Fruit fly (Drosophila melanogaster) whole organism, embryonic: ENCODE data around the gene CG33298.

Source experiments
- CG10274 ChIP-seq: fragments of 200-800 bp; sonication (Bioruptor generic); optimal IDR thresholded peaks from 3 replicates; lab custom pipeline; 2017; ENCODE audit warnings: missing biosample characterization, mild to moderate bottlenecking, missing genetic modification characterization
- CG10366 ChIP-seq: fragments of 200-800 bp; sonication (Bioruptor generic); IDR thresholded peaks from 2 replicates; pipeline ENCODE4 v1.3.6; 2022; ENCODE audit warnings: missing biosample characterization, missing genetic modification characterization
- CG12104 ChIP-seq: fragments of 200-800 bp; sonication (Bioruptor generic); optimal IDR thresholded peaks from 3 replicates; lab custom pipeline; 2016; ENCODE audit warnings: missing biosample characterization, missing genetic modification characterization
- CG12769 ChIP-seq: fragments of 200-800 bp; sonication (Bioruptor generic); optimal IDR thresholded peaks from 2 replicates; lab custom pipeline; 2019; ENCODE audit warnings: missing biosample characterization, mild to moderate bottlenecking, missing genetic modification characterization, moderate library complexity
- CG13424 ChIP-seq: fragments of 200-800 bp; sonication (Bioruptor generic); optimal IDR thresholded peaks from 2 replicates; lab custom pipeline; 2019; ENCODE audit warnings: missing biosample characterization, mild to moderate bottlenecking, missing genetic modification characterization, moderate library complexity
- CG14050 ChIP-seq: fragments of 200-800 bp; sonication (Bioruptor generic); IDR thresholded peaks from 3 replicates; pipeline ENCODE4 v1.3.6; 2022; ENCODE audit warnings: missing biosample characterization, missing genetic modification characterization
- CG14667 ChIP-seq: fragments of 200-800 bp; sonication (Bioruptor generic); IDR thresholded peaks from 2 replicates; pipeline ENCODE4 v1.3.6; 2022; ENCODE audit warnings: missing biosample characterization, missing genetic modification characterization
- CG14860 ChIP-seq: fragments of 200-800 bp; sonication (Bioruptor generic); IDR thresholded peaks from 3 replicates; pipeline ENCODE4 v1.3.6; 2022; ENCODE audit warnings: missing biosample characterization, missing genetic modification characterization; ENCODE audit not compliant: partially characterized antibody
- CG15269 ChIP-seq: fragments of 200-800 bp; sonication (Bioruptor generic); optimal IDR thresholded peaks from 2 replicates; lab custom pipeline; 2018; ENCODE audit warnings: missing biosample characterization, mild to moderate bottlenecking, missing genetic modification characterization, moderate library complexity
- CG17829 ChIP-seq: fragments of 200-800 bp; optimal IDR thresholded peaks from 2 replicates; lab custom pipeline; 2019; ENCODE audit warnings: missing biosample characterization, mild to moderate bottlenecking, missing genetic modification characterization, moderate library complexity
- CG2116 ChIP-seq: fragments of 200-800 bp; sonication (Bioruptor generic); optimal IDR thresholded peaks from 3 replicates; lab custom pipeline; 2018; ENCODE audit warnings: missing biosample characterization, mild to moderate bottlenecking, missing genetic modification characterization
- CG2678 ChIP-seq: fragments of 200-800 bp; sonication (Bioruptor generic); optimal IDR thresholded peaks from 3 replicates; lab custom pipeline; 2019; ENCODE audit warnings: missing biosample characterization, mild to moderate bottlenecking, missing genetic modification characterization, moderate library complexity
- CG2889 ChIP-seq: fragments of 200-800 bp; sonication (Bioruptor generic); IDR thresholded peaks from 3 replicates; pipeline ENCODE4 v1.3.6; 2022; ENCODE audit warnings: missing biosample characterization, missing genetic modification characterization
- CG34224 ChIP-seq: fragments of 200-800 bp; sonication (Bioruptor generic); IDR thresholded peaks from 3 replicates; pipeline ENCODE4 v1.3.6; 2022; ENCODE audit warnings: missing biosample characterization, missing genetic modification characterization; ENCODE audit not compliant: partially characterized antibody
- CG34376 ChIP-seq: fragments of 200-800 bp; sonication (Bioruptor generic); optimal IDR thresholded peaks from 2 replicates; lab custom pipeline; 2018; ENCODE audit warnings: missing biosample characterization, mild to moderate bottlenecking, missing genetic modification characterization
- CG3847 ChIP-seq: fragments of 200-800 bp; sonication (Bioruptor generic); IDR thresholded peaks from 2 replicates; pipeline ENCODE4 v1.3.6; 2022; ENCODE audit warnings: missing biosample characterization, missing genetic modification characterization
- CG4404 ChIP-seq: fragments of 200-800 bp; sonication (Bioruptor generic); IDR thresholded peaks from 2 replicates; pipeline ENCODE4 v1.3.6; 2022; ENCODE audit warnings: missing biosample characterization, missing genetic modification characterization
- CG6272 ChIP-seq: fragments of 200-800 bp; sonication (Bioruptor generic); IDR thresholded peaks from 2 replicates; pipeline ENCODE4 v1.3.6; 2022; ENCODE audit warnings: missing biosample characterization, missing genetic modification characterization
- Dip3 ChIP-seq: fragments of 200-800 bp; sonication (Bioruptor generic); optimal IDR thresholded peaks from 3 replicates; lab custom pipeline; 2016; ENCODE audit warnings: missing biosample characterization, missing genetic modification characterization
- GATAe ChIP-seq: fragments of 200-800 bp; sonication (Bioruptor generic); conservative IDR thresholded peaks from 2 replicates; pipeline ENCODE4 v1.3.6; 2022; ENCODE audit warnings: missing biosample characterization, missing genetic modification characterization
- HHEX ChIP-seq: fragments of 200-800 bp; sonication (Bioruptor generic); optimal IDR thresholded peaks from 3 replicates; lab custom pipeline; 2017; ENCODE audit warnings: missing biosample characterization, mild to moderate bottlenecking, missing genetic modification characterization, missing genetic modification reagents
- HLH4C ChIP-seq: fragments of 200-800 bp; sonication (Bioruptor generic); IDR thresholded peaks from 3 replicates; pipeline ENCODE4 v1.3.6; 2022; ENCODE audit warnings: missing biosample characterization, missing genetic modification characterization; ENCODE audit not compliant: partially characterized antibody
- HmgZ ChIP-seq: fragments of 200-800 bp; sonication (Bioruptor generic); optimal IDR thresholded peaks from 2 replicates; lab custom pipeline; 2018; ENCODE audit warnings: missing biosample characterization, mild to moderate bottlenecking, missing genetic modification characterization
- Hr3 ChIP-seq: fragments of 200-800 bp; sonication (Bioruptor generic); optimal IDR thresholded peaks from 3 replicates; lab custom pipeline; 2016; ENCODE audit warnings: missing biosample characterization, missing genetic modification characterization
- Hr51 ChIP-seq, 2 experiments: fragments of 200-800 bp; sonication (Bioruptor generic); optimal IDR thresholded peaks; 2 replicates in 1 of 2; 3 replicates in 1 of 2; lab custom pipeline; 2016 to 2018; ENCODE audit warnings: missing biosample characterization in 2 of 2, missing genetic modification characterization in 2 of 2, mild to moderate bottlenecking in 1 of 2, moderate library complexity in 1 of 2
- MBD-R2 ChIP-seq: fragments of 200-800 bp; sonication (Bioruptor generic); IDR thresholded peaks from 2 replicates; pipeline ENCODE4 v1.3.6; 2022; ENCODE audit warnings: missing biosample characterization, missing genetic modification characterization
- Med ChIP-seq: fragments of 200-800 bp; sonication (Bioruptor generic); peaks from one replicate; lab custom pipeline; 2016; ENCODE audit warnings: missing biosample characterization, missing genetic modification characterization, mild to moderate bottlenecking, inconsistent platforms, moderate library complexity
- Myb ChIP-seq: fragments of 200-800 bp; sonication (Bioruptor generic); optimal IDR thresholded peaks from 2 replicates; lab custom pipeline; 2016; ENCODE audit warnings: missing biosample characterization, missing genetic modification characterization
- Nf-YC ChIP-seq: fragments of 200-800 bp; optimal IDR thresholded peaks from 3 replicates; lab custom pipeline; 2019; ENCODE audit warnings: missing biosample characterization, mild to moderate bottlenecking, missing genetic modification characterization, moderate library complexity
- Six4 ChIP-seq: fragments of 200-800 bp; sonication (Bioruptor generic); optimal IDR thresholded peaks from 2 replicates; lab custom pipeline; 2016; ENCODE audit warnings: missing biosample characterization, missing genetic modification characterization
- Sry-δ ChIP-seq: fragments of 200-800 bp; sonication (Bioruptor generic); optimal IDR thresholded peaks from 2 replicates; lab custom pipeline; 2016; ENCODE audit warnings: missing biosample characterization, missing genetic modification characterization
- Vsx1 ChIP-seq: fragments of 200-800 bp; sonication (Bioruptor generic); optimal IDR thresholded peaks from 2 replicates; lab custom pipeline; 2017; ENCODE audit warnings: missing biosample characterization, mild to moderate bottlenecking, missing genetic modification characterization, missing genetic modification reagents
- Xbp1 ChIP-seq: fragments of 200-800 bp; sonication (Bioruptor generic); optimal IDR thresholded peaks from 3 replicates; lab custom pipeline; 2016; ENCODE audit warnings: missing biosample characterization, mild to moderate bottlenecking, missing genetic modification characterization
- ac ChIP-seq: fragments of 200-800 bp; sonication (Bioruptor generic); optimal IDR thresholded peaks from 3 replicates; lab custom pipeline; 2017; ENCODE audit warnings: missing biosample characterization, mild to moderate bottlenecking, missing genetic modification characterization
- al ChIP-seq: fragments of 200-800 bp; sonication (Bioruptor generic); IDR thresholded peaks from 2 replicates; pipeline ENCODE4 v1.3.6; 2022; ENCODE audit warnings: missing biosample characterization, missing genetic modification characterization
- ap ChIP-seq: fragments of 200-800 bp; sonication (Bioruptor generic); IDR thresholded peaks from 2 replicates; pipeline ENCODE4 v1.3.6; 2022; ENCODE audit warnings: missing biosample characterization, missing genetic modification characterization
- crol ChIP-seq: fragments of 200-800 bp; sonication (Bioruptor generic); IDR thresholded peaks from 2 replicates; pipeline ENCODE4 v1.3.6; 2022; ENCODE audit warnings: missing biosample characterization, missing genetic modification characterization
- dati ChIP-seq: fragments of 200-800 bp; sonication (Bioruptor generic); IDR thresholded peaks from 2 replicates; pipeline ENCODE4 v1.3.6; 2022; ENCODE audit warnings: missing biosample characterization, missing genetic modification characterization
- disco-r ChIP-seq: fragments of 200-800 bp; sonication (Bioruptor generic); optimal IDR thresholded peaks from 2 replicates; lab custom pipeline; 2016; ENCODE audit warnings: missing biosample characterization, missing genetic modification characterization
- en ChIP-seq: fragments of 200-800 bp; sonication (Bioruptor generic); optimal IDR thresholded peaks from 2 replicates; lab custom pipeline; 2016; ENCODE audit warnings: missing biosample characterization, missing genetic modification characterization
- h ChIP-seq: fragments of >200 bp; optimal IDR thresholded peaks from 2 replicates; lab custom pipeline; 2017
- pnt ChIP-seq: fragments of 200-800 bp; sonication (Bioruptor generic); optimal IDR thresholded peaks from 3 replicates; lab custom pipeline; 2016; ENCODE audit warnings: missing biosample characterization, missing genetic modification characterization
- pros ChIP-seq: fragments of 200-800 bp; sonication (Bioruptor generic); optimal IDR thresholded peaks from 3 replicates; lab custom pipeline; 2019; ENCODE audit warnings: missing biosample characterization, mild to moderate bottlenecking, missing genetic modification characterization, moderate library complexity
- run ChIP-seq: fragments of 200-800 bp; sonication (Bioruptor generic); optimal IDR thresholded peaks from 3 replicates; lab custom pipeline; 2018; ENCODE audit warnings: missing biosample characterization, mild to moderate bottlenecking, missing genetic modification characterization
- scrt ChIP-seq: fragments of 200-800 bp; sonication (Bioruptor generic); optimal IDR thresholded peaks from 2 replicates; lab custom pipeline; 2018; ENCODE audit warnings: missing biosample characterization, mild to moderate bottlenecking, missing genetic modification characterization, moderate library complexity
- sob ChIP-seq: fragments of 200-800 bp; sonication (Bioruptor generic); IDR thresholded peaks from 2 replicates; pipeline ENCODE4 v1.3.6; 2022; ENCODE audit warnings: missing biosample characterization, missing genetic modification characterization
- trh ChIP-seq: fragments of 200-800 bp; sonication (Bioruptor generic); optimal IDR thresholded peaks from 2 replicates; lab custom pipeline; 2016; ENCODE audit warnings: missing biosample characterization, missing genetic modification characterization
- unc-4 ChIP-seq: fragments of 200-800 bp; sonication (Bioruptor generic); IDR thresholded peaks from 2 replicates; pipeline ENCODE4 v1.3.6; 2022; ENCODE audit warnings: missing biosample characterization, missing genetic modification characterization; ENCODE audit not compliant: partially characterized antibody
- vnd ChIP-seq: fragments of 200-800 bp; sonication (Bioruptor generic); IDR thresholded peaks from 3 replicates; pipeline ENCODE4 v1.3.6; 2022; ENCODE audit warnings: missing biosample characterization, missing genetic modification characterization; ENCODE audit not compliant: partially characterized antibody

CG33298 gene

DNA sequence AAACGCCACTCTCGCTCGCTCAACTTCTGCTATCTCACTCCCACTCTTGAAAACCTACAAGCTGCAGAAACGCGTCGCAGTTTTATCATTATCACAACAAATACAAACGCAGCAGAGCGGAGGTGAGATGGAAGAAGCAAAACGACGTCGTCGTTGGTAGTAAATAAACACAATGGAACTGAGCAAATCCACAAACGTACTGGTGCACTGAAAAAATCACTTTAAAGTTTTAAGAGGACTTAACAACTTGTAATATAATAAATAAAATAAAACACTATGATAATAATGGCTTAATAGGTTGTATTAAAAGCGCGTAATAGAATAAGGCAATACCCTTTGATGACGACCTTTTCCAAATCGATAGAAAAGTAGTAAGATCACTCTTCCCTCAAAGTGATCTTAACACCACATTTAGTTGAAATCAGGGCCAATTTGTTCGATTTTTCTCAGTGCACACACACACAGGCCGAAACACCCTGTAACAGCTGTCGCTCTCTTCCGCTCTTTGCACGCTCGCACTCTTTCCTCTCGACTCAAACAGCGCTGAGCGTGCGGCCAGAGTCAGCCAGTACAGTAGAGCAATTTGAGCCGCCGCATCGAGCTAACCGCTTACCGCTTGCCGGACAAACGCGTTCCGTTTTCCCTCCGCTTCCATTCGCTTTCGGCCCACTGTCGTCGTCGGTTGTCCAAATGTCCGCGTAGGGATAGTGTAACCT lies 45.9 kb upstream of the CG33298 start (continued):
- TF ChIP-seq crol (GFP tag; lab: Robert Waterston, UW) = peak; percentile 42; the same call in 1 of the 2 replicates
- peak; percentile 93 for TF ChIP-seq CG15269 (tag; lab: Kevin White, UChicago)
- peak; percentile 94 for TF ChIP-seq CG12104 (GFP tag; lab: Kevin White, UChicago)
- peak; percentile 77 for TF ChIP-seq CG12769
- TF ChIP-seq CG10274 (GFP tag; lab: Kevin White, UChicago) = no peak
- TF ChIP-seq CG14860 (GFP tag; lab: Robert Waterston, UW) = no peak
- TF ChIP-seq CG2678 (tag; lab: Kevin White, UChicago) = peak; percentile 97
- TF ChIP-seq sob (GFP tag; lab: Robert Waterston, UW) = peak; percentile 95
- TF ChIP-seq CG2889 (GFP tag; lab: Robert Waterston, UW) = peak; percentile 91
- peak; percentile 94 for TF ChIP-seq CG34376 (GFP tag; lab: Kevin White, UChicago)
- no peak for TF ChIP-seq vnd
- TF ChIP-seq unc-4 = no peak
- TF ChIP-seq scrt (GFP tag; lab: Kevin White, UChicago) = peak; percentile 88
- peak; percentile 18 for TF ChIP-seq Myb
- TF ChIP-seq CG10366 (GFP tag; lab: Robert Waterston, UW) = peak; percentile 98
- peak; percentile 87 to 97 for TF ChIP-seq Hr51 (GFP tag; optimal IDR thresholded peaks at IDR 0.05; lab: Kevin White, UChicago)
- TF ChIP-seq Six4 (GFP tag; lab: Kevin White, UChicago) = peak; percentile 95
- TF ChIP-seq CG14050 (GFP tag; lab: Robert Waterston, UW) = peak; percentile 92
- peak; percentile 23; the same call in 2 of the 3 replicates for TF ChIP-seq CG34224 (GFP tag; lab: Robert Waterston, UW)
- peak; percentile 87 for TF ChIP-seq GATAe (GFP tag; lab: Robert Waterston, UW)
- TF ChIP-seq ap = peak; percentile 87
- TF ChIP-seq Med (GFP tag; lab: Kevin White, UChicago) = peak; percentile 94
- TF ChIP-seq CG6272 (GFP tag; lab: Robert Waterston, UW) = peak; percentile 94
- TF ChIP-seq pnt (GFP tag; lab: Kevin White, UChicago) = peak; percentile 59
- TF ChIP-seq Dip3 (GFP tag; lab: Kevin White, UChicago) = peak; percentile 87
- TF ChIP-seq CG14667 (GFP tag; lab: Robert Waterston, UW) = peak; percentile 92
- TF ChIP-seq en (GFP tag; lab: Kevin White, UChicago) = peak; percentile 50
- TF ChIP-seq Sry-δ = no peak
- peak; percentile 51 for TF ChIP-seq disco-r (GFP tag; lab: Kevin White, UChicago)
- TF ChIP-seq dati = peak; percentile 86
- peak; percentile 97 for TF ChIP-seq CG3847
- TF ChIP-seq HLH4C = peak; percentile 38; the same call in 1 of the 3 replicates
- TF ChIP-seq Nf-YC = peak; percentile 88
- peak; percentile 97 for TF ChIP-seq CG13424 (tag; lab: Kevin White, UChicago)
- peak; percentile 96 for TF ChIP-seq Hr3 (GFP tag; lab: Kevin White, UChicago)
- peak; percentile 96 for TF ChIP-seq HHEX
- TF ChIP-seq ac (GFP tag; lab: Kevin White, UChicago) = peak; percentile 97
- TF ChIP-seq run = peak; percentile 93
- peak; percentile 94 for TF ChIP-seq al
- peak; percentile 52; the same call in 1 of the 2 replicates for TF ChIP-seq MBD-R2
- TF ChIP-seq CG4404 (GFP tag; lab: Robert Waterston, UW) = peak; percentile 98
- peak; percentile 94 for TF ChIP-seq HmgZ (tag; lab: Kevin White, UChicago)
- peak; percentile 96 for TF ChIP-seq pros (GFP tag; lab: Kevin White, UChicago)
- peak; percentile 71 for TF ChIP-seq trh (GFP tag; lab: Kevin White, UChicago)
- TF ChIP-seq Xbp1 = peak; percentile 95
- peak; percentile 98 for TF ChIP-seq CG17829 (tag; lab: Kevin White, UChicago)
- no peak for TF ChIP-seq h (lab: Kevin White, UChicago)
- TF ChIP-seq Vsx1 (GFP tag; lab: Kevin White, UChicago) = peak; percentile 92
- TF ChIP-seq CG2116 (GFP tag; lab: Kevin White, UChicago) = peak; percentile 77
